Fruit fly (Drosophila melanogaster) whole organism, prepupa: ENCODE data around the gene CG15465.

Experiments used
- CG1621 ChIP-seq: fragments of 200-800 bp; sonication (Bioruptor generic); optimal IDR thresholded peaks from 3 replicates; lab custom pipeline; 2018; ENCODE audit warnings: missing biosample characterization, mild to moderate bottlenecking, missing genetic modification characterization
- CG31627 ChIP-seq: fragments of 200-800 bp; sonication (Bioruptor generic); optimal IDR thresholded peaks from 3 replicates; lab custom pipeline; 2016; ENCODE audit warnings: missing biosample characterization, missing genetic modification characterization
- CG3919 ChIP-seq: fragments of 200-800 bp; sonication (Bioruptor generic); optimal IDR thresholded peaks from 3 replicates; lab custom pipeline; 2016; ENCODE audit warnings: missing biosample characterization, missing genetic modification characterization
- Hr39 ChIP-seq: fragments of 200-800 bp; sonication (Bioruptor generic); optimal IDR thresholded peaks from 2 replicates; lab custom pipeline; 2016; ENCODE audit warnings: missing biosample characterization, missing genetic modification characterization
- Lpt ChIP-seq: fragments of 200-800 bp; sonication (Bioruptor generic); optimal IDR thresholded peaks from 3 replicates; lab custom pipeline; 2016; ENCODE audit warnings: missing biosample characterization, missing genetic modification characterization
- fkh ChIP-seq: fragments of 200-800 bp; sonication (Bioruptor generic); optimal IDR thresholded peaks from 3 replicates; lab custom pipeline; 2017; ENCODE audit warnings: missing biosample characterization, mild to moderate bottlenecking, missing genetic modification characterization, moderate library complexity
- lz ChIP-seq: fragments of 200-800 bp; sonication (Bioruptor generic); optimal IDR thresholded peaks from 3 replicates; lab custom pipeline; 2016; ENCODE audit warnings: missing biosample characterization, missing genetic modification characterization

DNA sequence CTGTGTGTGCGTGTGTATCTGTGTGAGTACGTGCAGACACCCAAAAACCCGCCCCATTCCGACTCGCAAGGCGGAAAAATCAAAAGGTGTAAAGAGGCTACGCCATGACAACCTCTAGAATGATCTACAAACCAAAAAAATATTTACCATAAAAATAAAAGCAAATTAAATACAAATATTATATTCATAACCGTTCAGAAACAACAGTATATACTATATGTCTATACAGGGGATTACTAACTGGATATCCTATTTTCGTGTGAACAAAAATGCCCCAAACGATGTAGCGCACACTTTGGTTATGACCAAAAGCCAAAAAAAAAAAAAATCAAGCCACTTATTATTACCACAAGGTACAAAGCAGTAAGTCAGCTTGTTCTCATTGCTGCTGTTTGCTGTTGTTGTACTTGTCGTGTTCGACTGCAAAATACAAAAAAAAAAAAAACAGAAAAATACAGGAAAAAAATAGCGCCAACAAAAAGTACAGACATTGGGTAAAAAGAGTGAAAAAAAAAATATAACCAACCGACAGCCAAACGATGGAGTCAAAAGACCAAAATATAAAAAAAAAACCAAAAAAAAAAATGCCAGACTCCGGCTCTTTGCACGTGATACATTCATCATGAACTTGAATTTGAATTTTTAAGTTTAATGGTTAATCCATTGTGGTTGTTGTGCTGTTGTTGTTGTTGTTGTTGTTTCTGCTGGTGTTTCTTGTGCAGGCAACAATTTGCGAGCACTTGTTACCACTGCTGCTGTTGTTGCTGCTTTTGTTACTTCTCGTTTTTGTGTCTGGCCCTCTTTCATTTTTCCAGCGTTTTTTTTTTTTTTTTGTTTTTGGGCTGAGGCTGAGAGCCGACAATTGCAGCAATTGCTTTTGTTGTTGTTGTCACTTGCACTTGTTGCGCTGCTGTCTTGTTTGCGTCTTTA lies 43.8 kb upstream of the CG15465 start:
- peak; percentile 84 for TF ChIP-seq lz
- TF ChIP-seq CG3919 (GFP tag; lab: Kevin White, UChicago): peak; percentile 75
- TF ChIP-seq CG1621 (tag; lab: Kevin White, UChicago): peak; percentile 25
- TF ChIP-seq Hr39: peak; percentile 80
- TF ChIP-seq fkh (GFP tag; lab: Kevin White, UChicago): no peak
- peak; percentile 79 for TF ChIP-seq CG31627 (GFP tag; lab: Kevin White, UChicago)
- peak; percentile 16 for TF ChIP-seq Lpt (GFP tag; lab: Kevin White, UChicago)
